Fruit fly (Drosophila melanogaster) whole organism, wandering third instar larva: ENCODE data around the gene ninaA.

ENCODE experiments used
- CG32264 ChIP-seq: fragments of 200-800 bp; sonication (Bioruptor generic); optimal IDR thresholded peaks from 2 replicates; lab custom pipeline; 2016; ENCODE audit warnings: missing biosample characterization, missing genetic modification characterization
- CG9705 ChIP-seq: fragments of 200-800 bp; sonication (Bioruptor generic); optimal IDR thresholded peaks from 2 replicates; lab custom pipeline; 2018; ENCODE audit warnings: missing biosample characterization, mild to moderate bottlenecking, missing genetic modification characterization
- CrebA ChIP-seq: fragments of 200-800 bp; sonication (Bioruptor generic); optimal IDR thresholded peaks from 2 replicates; lab custom pipeline; 2016; ENCODE audit warnings: missing biosample characterization, mild to moderate bottlenecking, missing genetic modification characterization, borderline replicate concordance
- Dif ChIP-seq: fragments of 200-275, 200-300 bp; sonication (Bioruptor generic); optimal IDR thresholded peaks from 2 replicates; lab custom pipeline; 2018; ENCODE audit warnings: missing biosample characterization, missing genetic modification characterization; ENCODE audit not compliant: partially characterized antibody
- GATAd ChIP-seq: sonication (Bioruptor generic); optimal IDR thresholded peaks from 2 replicates; lab custom pipeline; 2016; ENCODE audit warnings: missing biosample characterization, missing genetic modification characterization
- HLH106 ChIP-seq: fragments of 200-800 bp; optimal IDR thresholded peaks from 3 replicates; lab custom pipeline; 2019; ENCODE audit warnings: missing biosample characterization, mild to moderate bottlenecking, missing genetic modification characterization, moderate library complexity
- Hr83 ChIP-seq: fragments of 200-300 bp; sonication (Bioruptor generic); optimal IDR thresholded peaks from 2 replicates; lab custom pipeline; 2016; ENCODE audit warnings: missing biosample characterization, mild to moderate bottlenecking, missing genetic modification characterization, moderate library complexity; ENCODE audit not compliant: poor library complexity, severe bottlenecking
- Jra ChIP-seq: sonication (Bioruptor generic); optimal IDR thresholded peaks from 2 replicates; lab custom pipeline; 2016; ENCODE audit warnings: missing biosample characterization, missing genetic modification characterization
- Mio ChIP-seq: sonication (Bioruptor generic); optimal IDR thresholded peaks from 2 replicates; lab custom pipeline; 2016; ENCODE audit warnings: missing biosample characterization, missing genetic modification characterization
- Myc ChIP-seq: fragments of >200 bp; optimal IDR thresholded peaks from 2 replicates; lab custom pipeline; 2017
- N ChIP-seq: fragments of >200 bp; optimal IDR thresholded peaks from 2 replicates; lab custom pipeline; 2018; ENCODE audit warnings: missing biosample characterization, missing external identifiers, missing genetic modification characterization
- OdsH ChIP-seq: fragments of 200-800 bp; sonication (Bioruptor generic); optimal IDR thresholded peaks from 2 replicates; lab custom pipeline; 2016; ENCODE audit warnings: missing biosample characterization, mild to moderate bottlenecking, missing genetic modification characterization
- Rel ChIP-seq, 2 experiments: fragments of 200-800 bp; sonication (Bioruptor generic) in 1 of 2; optimal IDR thresholded peaks; 2 replicates in 1 of 2; 3 replicates in 1 of 2; lab custom pipeline; 2016 to 2019; ENCODE audit warnings: mild to moderate bottlenecking in 2 of 2, missing biosample characterization in 2 of 2, missing genetic modification characterization in 2 of 2, moderate library complexity in 1 of 2
- Sp1 ChIP-seq: fragments of 200-800 bp; sonication (Bioruptor generic); optimal IDR thresholded peaks from 3 replicates; lab custom pipeline; 2019; ENCODE audit warnings: missing biosample characterization, mild to moderate bottlenecking, missing genetic modification characterization, moderate library complexity
- Vsx2 ChIP-seq: fragments of 200-300, 225-300 bp; sonication (Bioruptor generic); optimal IDR thresholded peaks from 2 replicates; lab custom pipeline; 2018; ENCODE audit warnings: missing biosample characterization, missing genetic modification characterization; ENCODE audit not compliant: partially characterized antibody
- br ChIP-seq: fragments of 200-800 bp; sonication (Bioruptor generic); optimal IDR thresholded peaks from 2 replicates; lab custom pipeline; 2016; ENCODE audit warnings: missing biosample characterization, missing genetic modification characterization
- brk ChIP-seq: fragments of 200-800 bp; sonication (Bioruptor generic); optimal IDR thresholded peaks from 2 replicates; lab custom pipeline; 2016; ENCODE audit warnings: missing biosample characterization, mild to moderate bottlenecking, missing genetic modification characterization
- dsf ChIP-seq: sonication (Bioruptor generic); optimal IDR thresholded peaks from 2 replicates; lab custom pipeline; 2016; ENCODE audit warnings: missing biosample characterization, missing genetic modification characterization, borderline replicate concordance
- h ChIP-seq: fragments of 200-800 bp; sonication (Bioruptor generic); optimal IDR thresholded peaks from 3 replicates; lab custom pipeline; 2016; ENCODE audit warnings: missing biosample characterization, mild to moderate bottlenecking, missing genetic modification characterization
- jim ChIP-seq: fragments of 175-275, 200-325 bp; sonication (Bioruptor generic); optimal IDR thresholded peaks from 2 replicates; lab custom pipeline; 2016; ENCODE audit warnings: missing biosample characterization, mild to moderate bottlenecking, missing genetic modification characterization
- lola ChIP-seq: fragments of >200 bp; optimal IDR thresholded peaks from 2 replicates; lab custom pipeline; 2017; ENCODE audit warnings: missing biosample characterization, missing genetic modification characterization
- pan ChIP-seq: fragments of >200 bp; optimal IDR thresholded peaks from 2 replicates; lab custom pipeline; 2017
- psq ChIP-seq: fragments of 200-800 bp; sonication (Bioruptor generic); optimal IDR thresholded peaks from 3 replicates; lab custom pipeline; 2017; ENCODE audit warnings: missing biosample characterization, mild to moderate bottlenecking, missing genetic modification characterization, moderate library complexity
- rgr ChIP-seq: fragments of 200-800 bp; sonication (Bioruptor generic); optimal IDR thresholded peaks from 3 replicates; lab custom pipeline; 2016; ENCODE audit warnings: missing biosample characterization, mild to moderate bottlenecking, missing genetic modification characterization
- sage ChIP-seq: fragments of 200-800 bp; sonication (Bioruptor generic); optimal IDR thresholded peaks from 2 replicates; lab custom pipeline; 2016; ENCODE audit warnings: missing biosample characterization, mild to moderate bottlenecking, missing genetic modification characterization
- sv ChIP-seq: fragments of 200-800 bp; sonication (Bioruptor generic); optimal IDR thresholded peaks from 3 replicates; lab custom pipeline; 2016; ENCODE audit warnings: missing biosample characterization, missing genetic modification characterization
- tai ChIP-seq: sonication (Bioruptor generic); optimal IDR thresholded peaks from 2 replicates; lab custom pipeline; 2016; ENCODE audit warnings: missing biosample characterization, missing genetic modification characterization
- usp ChIP-seq: fragments of >200 bp; optimal IDR thresholded peaks from 2 replicates; lab custom pipeline; 2017; ENCODE audit warnings: missing biosample characterization, missing genetic modification characterization

ninaA gene

DNA sequence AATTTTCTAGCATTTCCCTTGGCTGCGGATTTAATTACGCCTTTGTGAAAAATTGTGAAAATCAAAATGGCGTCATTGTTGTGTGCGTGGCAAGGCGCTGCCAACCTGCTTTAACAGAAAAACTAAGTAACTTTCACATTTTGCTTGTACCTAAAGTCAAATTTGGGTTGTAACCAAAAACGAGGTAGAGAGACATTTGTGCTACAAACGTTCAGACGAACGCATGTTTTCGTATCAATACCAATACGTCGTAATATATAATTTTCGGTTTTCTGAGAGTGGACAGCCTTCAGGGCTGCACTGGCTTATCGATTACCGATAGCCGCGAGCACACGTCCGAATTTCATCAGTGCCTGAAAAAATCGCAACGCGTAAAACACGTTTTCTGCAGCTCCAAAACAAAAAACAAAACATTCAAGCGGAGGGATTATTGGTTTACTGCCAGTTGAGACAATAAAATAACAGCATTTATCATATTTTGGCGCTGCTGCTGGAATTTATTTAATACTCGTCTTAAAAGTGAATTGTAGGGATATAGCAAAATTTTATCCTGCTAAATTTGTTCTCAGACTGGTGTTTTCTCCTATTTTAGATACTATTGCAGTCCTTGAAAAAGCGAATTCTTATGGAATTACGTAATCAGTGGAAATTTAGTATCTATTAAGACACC is 6.2 kb upstream of the ninaA start (continued):
- TF ChIP-seq Myc (lab: Kevin White, UChicago), result peak; percentile 8
- no peak for TF ChIP-seq lola (GFP tag; lab: Kevin White, UChicago)
- TF ChIP-seq tai (GFP tag; lab: Kevin White, UChicago), result no peak
- TF ChIP-seq Hr83 (GFP tag; lab: Kevin White, UChicago), result peak; percentile 73

DNA sequence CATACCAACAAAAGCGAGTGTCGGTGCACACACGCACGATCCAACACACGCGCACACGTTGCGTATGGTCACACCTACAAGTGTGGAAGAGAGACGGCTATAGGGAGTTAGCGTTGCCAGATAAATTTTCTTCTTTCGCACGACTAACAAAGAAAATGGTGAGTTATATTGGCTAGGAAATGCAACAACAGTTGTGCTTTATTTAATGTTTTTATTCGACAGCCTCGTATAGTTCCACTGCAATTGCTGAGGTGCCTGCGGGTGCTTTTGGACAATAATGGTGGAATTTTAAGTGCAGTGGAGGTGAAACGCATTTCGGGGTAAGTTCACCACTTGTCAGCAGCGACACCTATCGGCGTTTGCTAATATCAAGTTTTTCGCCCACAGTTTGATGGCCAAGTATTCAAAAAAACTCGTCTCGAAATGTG is 5.7 kb upstream of the ninaA start:
- TF ChIP-seq GATAd (GFP tag; lab: Kevin White, UChicago) (peak; percentile 15), Jra (peak; percentile 26), HLH106 (tag; lab: Kevin White, UChicago) (peak; percentile 13), CG9705 (GFP tag; lab: Kevin White, UChicago) (no peak), rgr (GFP tag; lab: Kevin White, UChicago) (peak; percentile 31), Myc (lab: Kevin White, UChicago) (peak; percentile 80), psq (GFP tag; lab: Kevin White, UChicago) (no peak), Dif (GFP tag; lab: Kevin White, UChicago) (peak; percentile 29), Hr83 (GFP tag; lab: Kevin White, UChicago) (peak; percentile 55), OdsH (peak; percentile 3), h (GFP tag; lab: Kevin White, UChicago) (peak; percentile 34), jim (GFP tag; lab: Kevin White, UChicago) (no peak)

DNA sequence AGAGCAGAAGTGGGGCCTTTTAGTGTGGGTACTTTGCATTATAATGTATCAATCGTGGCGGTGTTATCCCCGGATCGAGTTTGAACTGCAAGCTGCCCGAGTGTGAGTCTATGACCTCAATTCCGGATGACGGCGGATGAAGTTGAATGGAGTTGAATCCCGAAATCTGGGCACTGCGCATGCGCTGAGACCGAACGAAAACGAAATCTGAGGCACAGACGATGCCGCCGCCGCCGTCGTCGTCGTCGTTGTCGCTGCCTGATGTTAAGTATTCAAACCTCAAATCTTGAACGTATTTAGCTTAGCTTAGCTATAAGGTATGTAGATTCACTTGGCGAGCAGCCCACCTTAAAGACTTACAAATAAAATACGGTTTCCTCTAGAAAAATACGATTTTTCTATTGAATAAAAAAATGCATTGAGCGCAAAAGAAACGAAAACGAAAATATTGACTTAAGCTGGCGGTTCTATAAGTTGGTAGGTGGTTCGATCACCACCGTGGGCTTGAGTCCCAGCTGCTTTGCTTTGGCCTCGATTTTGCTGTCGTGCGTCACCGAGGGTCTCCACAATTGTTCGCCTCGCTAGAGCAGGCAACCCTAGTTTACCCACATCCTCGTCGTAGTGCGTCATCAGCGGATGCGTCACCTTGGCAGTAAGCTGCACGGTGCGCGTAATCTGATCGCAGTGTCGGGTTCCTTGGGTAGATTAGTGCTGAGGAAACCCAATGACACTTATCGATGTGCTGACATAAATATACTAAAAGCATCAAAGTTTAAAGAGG is 3.2 kb upstream of the ninaA start:
- no peak for TF ChIP-seq N (GFP tag; lab: Kevin White, UChicago)
- peak; percentile 45 for TF ChIP-seq Dif (GFP tag; lab: Kevin White, UChicago)
- TF ChIP-seq, all 38 proteins: peak for 1

DNA sequence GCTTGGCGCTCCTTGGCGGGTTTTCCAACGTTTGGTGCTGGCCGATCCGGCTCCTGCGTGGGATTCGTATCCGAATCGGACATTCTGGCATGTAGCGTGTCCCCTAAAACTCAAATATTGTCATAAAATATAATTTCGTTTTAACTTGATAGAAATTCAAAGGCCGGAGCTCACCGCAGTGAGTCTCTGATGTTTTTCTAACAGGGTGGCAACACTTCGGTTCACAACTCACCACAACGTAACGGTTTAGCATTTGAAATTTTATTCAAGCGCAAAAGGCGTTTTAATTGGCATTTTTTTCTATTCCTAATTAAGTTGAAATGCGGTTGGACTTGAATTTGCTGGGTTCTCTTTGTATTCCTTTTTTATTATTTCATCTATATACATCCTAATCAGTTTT is 7.9 kb downstream of the ninaA start, which contains the start of gene CG15824:
TSS of gene CG15824 (minus strand) at position 172 of the 400 bp plus-strand sequence.
- TF ChIP-seq GATAd (GFP tag; lab: Kevin White, UChicago), result no peak
- peak; percentile 33 for TF ChIP-seq Myc (lab: Kevin White, UChicago)

DNA sequence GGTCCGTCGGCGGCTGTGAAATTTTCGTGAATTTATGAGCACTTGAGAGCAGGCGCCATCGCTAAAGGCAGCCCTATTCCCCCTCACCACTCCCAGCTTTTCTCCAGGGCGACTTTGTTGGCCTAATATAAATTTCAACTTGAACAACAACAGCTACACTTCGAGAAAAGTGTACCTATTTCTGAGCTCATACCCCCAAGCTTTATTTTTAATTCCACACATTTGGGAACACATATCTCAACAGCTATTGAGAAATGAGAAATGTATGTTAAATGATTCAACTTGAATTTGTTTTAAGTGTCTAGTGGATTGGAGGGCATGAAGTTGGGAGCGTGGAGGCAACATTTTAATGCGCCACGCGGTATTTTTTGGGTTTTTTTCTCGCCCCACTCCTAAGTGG is 9.6 kb downstream of the ninaA start:
- TF ChIP-seq jim (GFP tag; lab: Kevin White, UChicago), result no peak
- TF ChIP-seq Dif (GFP tag; lab: Kevin White, UChicago), result no peak
- no peak for TF ChIP-seq CrebA
- no peak for TF ChIP-seq br (GFP tag; lab: Kevin White, UChicago)
- TF ChIP-seq pan, result no peak
- TF ChIP-seq sage (GFP tag; lab: Kevin White, UChicago), result no peak
- TF ChIP-seq sv (GFP tag; lab: Kevin White, UChicago), result no peak
- no peak for TF ChIP-seq Hr83 (GFP tag; lab: Kevin White, UChicago)
- no peak for TF ChIP-seq Myc (lab: Kevin White, UChicago)
- no peak for TF ChIP-seq CG32264 (GFP tag; lab: Kevin White, UChicago)
- TF ChIP-seq usp (GFP tag; lab: Kevin White, UChicago), result no peak
- TF ChIP-seq HLH106 (tag; lab: Kevin White, UChicago), result no peak
- no peak for TF ChIP-seq psq (GFP tag; lab: Kevin White, UChicago)
- no peak for TF ChIP-seq Sp1 (GFP tag; lab: Kevin White, UChicago)
- TF ChIP-seq Mio (GFP tag; lab: Kevin White, UChicago), result no peak
- no peak for TF ChIP-seq Vsx2
- TF ChIP-seq dsf (GFP tag; lab: Kevin White, UChicago), result no peak
- TF ChIP-seq, all 38 proteins: peak for 0

DNA sequence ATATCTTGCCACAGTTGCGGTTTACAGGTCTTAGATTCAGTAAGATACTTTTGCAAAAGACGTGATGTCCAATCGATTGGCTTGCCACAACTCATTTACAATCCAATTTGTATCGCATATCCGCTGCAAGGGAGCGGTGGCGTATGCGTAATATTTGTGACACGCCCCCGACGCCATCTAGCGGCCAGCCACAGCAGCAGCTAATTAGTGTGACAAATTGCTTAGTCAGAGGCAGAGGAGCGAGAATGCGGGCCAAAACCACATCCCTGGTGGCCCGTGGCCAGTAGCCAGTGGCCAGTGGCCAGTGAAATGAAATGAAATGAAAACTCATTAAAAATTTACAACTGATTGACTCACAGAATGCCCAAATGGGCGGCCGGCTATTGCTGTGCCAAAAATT is 10.7 kb downstream of the ninaA start:
- no peak for TF ChIP-seq CG9705 (GFP tag; lab: Kevin White, UChicago)
- no peak for TF ChIP-seq N (GFP tag; lab: Kevin White, UChicago)
- TF ChIP-seq Dif (GFP tag; lab: Kevin White, UChicago), result no peak
- TF ChIP-seq lola (GFP tag; lab: Kevin White, UChicago), result no peak
- TF ChIP-seq Mio (GFP tag; lab: Kevin White, UChicago), result no peak
- TF ChIP-seq Myc (lab: Kevin White, UChicago), result no peak
- TF ChIP-seq Rel (GFP tag; optimal IDR thresholded peaks at IDR 0.05; lab: Kevin White, UChicago), result no peak
- TF ChIP-seq Rel (tag; optimal IDR thresholded peaks at IDR 0.05; lab: Kevin White, UChicago), result no peak
- no peak for TF ChIP-seq CrebA
- no peak for TF ChIP-seq GATAd (GFP tag; lab: Kevin White, UChicago)
- TF ChIP-seq jim (GFP tag; lab: Kevin White, UChicago), result no peak
- no peak for TF ChIP-seq h (GFP tag; lab: Kevin White, UChicago)
- no peak for TF ChIP-seq brk (GFP tag; lab: Kevin White, UChicago)
